Worm (Caenorhabditis elegans): Measurements from ENCODE around the gene tsp-2.

tsp-2 gene

ce11 chrIII:8232634-8233033, 5.1 kb downstream of the tsp-2 start, which contains the start of gene henn-1:
TSS of gene henn-1 (plus strand) at chrIII:8232651.
- TF ChIP-seq ceh-14 (tag; optimal IDR thresholded peaks at IDR 0.05) = no peak
- TF ChIP-seq fkh-6 (tag; optimal IDR thresholded peaks at IDR 0.05) = no peak
- TF ChIP-seq ama-1 (optimal IDR thresholded peaks at IDR 0.05) = no peak
- TF ChIP-seq hlh-15 (tag; optimal IDR thresholded peaks at IDR 0.05) = no peak
- no peak for TF ChIP-seq ceh-24 (tag; optimal IDR thresholded peaks at IDR 0.05)
- no peak for TF ChIP-seq C38D4.7 (GFP tag; optimal IDR thresholded peaks at IDR 0.05)
- no peak for TF ChIP-seq ceh-45 (GFP tag; IDR thresholded peaks at IDR 0.05)
- TF ChIP-seq unc-86 (tag; optimal IDR thresholded peaks at IDR 0.05) = no peak
- no peak for TF ChIP-seq gmeb-2 (tag; optimal IDR thresholded peaks at IDR 0.05)
- TF ChIP-seq hlh-30 (tag; optimal IDR thresholded peaks at IDR 0.05; ENCODE audit: insufficient read depth) = no peak
- no peak for TF ChIP-seq hlh-6 (tag; optimal IDR thresholded peaks at IDR 0.05)
- TF ChIP-seq pax-1 (tag; optimal IDR thresholded peaks at IDR 0.05) = no peak
- TF ChIP-seq che-1 (tag; optimal IDR thresholded peaks at IDR 0.05) = no peak
- no peak for TF ChIP-seq ztf-16 (tag; optimal IDR thresholded peaks at IDR 0.05)
- TF ChIP-seq pros-1 (tag; optimal IDR thresholded peaks at IDR 0.05) = no peak
- no peak for TF ChIP-seq ceh-31 (tag; optimal IDR thresholded peaks at IDR 0.05)
- TF ChIP-seq ceh-18 (tag; optimal IDR thresholded peaks at IDR 0.05) = no peak
- TF ChIP-seq nfya-1 (tag; optimal IDR thresholded peaks at IDR 0.05) = no peak

ce11 chrIII:8229480-8229879, 8.3 kb downstream of the tsp-2 start:
- TF ChIP-seq pqm-1 (tag; optimal IDR thresholded peaks at IDR 0.05) (no peak), pax-1 (tag; optimal IDR thresholded peaks at IDR 0.05) (no peak), fkh-6 (tag; optimal IDR thresholded peaks at IDR 0.05) (no peak), eyg-1 (tag; optimal IDR thresholded peaks at IDR 0.05) (no peak), nhr-11 (tag; optimal IDR thresholded peaks at IDR 0.05) (no peak), zip-5 (tag; optimal IDR thresholded peaks at IDR 0.05) (no peak), unc-86 (tag; optimal IDR thresholded peaks at IDR 0.05) (no peak), ahr-1 (tag; optimal IDR thresholded peaks at IDR 0.05) (no peak), hlh-8 (tag; optimal IDR thresholded peaks at IDR 0.05) (no peak)

- TF ChIP-seq ceh-14 (tag; optimal IDR thresholded peaks at IDR 0.05) = no peak
- TF ChIP-seq K09A11.1 (tag; optimal IDR thresholded peaks at IDR 0.05; ENCODE audit: insufficient read depth) = no peak
- no peak for TF ChIP-seq npax-4 (tag; optimal IDR thresholded peaks at IDR 0.05)
- TF ChIP-seq ets-4 (tag; optimal IDR thresholded peaks at IDR 0.05) = no peak
- TF ChIP-seq pax-1 (tag; optimal IDR thresholded peaks at IDR 0.05) = no peak
- no peak for TF ChIP-seq syd-9 (tag; optimal IDR thresholded peaks at IDR 0.05)
- TF ChIP-seq zip-5 (tag; optimal IDR thresholded peaks at IDR 0.05) = no peak
- no peak for TF ChIP-seq nhr-232 (tag; optimal IDR thresholded peaks at IDR 0.05)
- no peak for TF ChIP-seq hlh-13 (GFP tag; optimal IDR thresholded peaks at IDR 0.05)
- no peak for TF ChIP-seq Y22D7AL.16 (tag; optimal IDR thresholded peaks at IDR 0.05)
- no peak for TF ChIP-seq sox-4 (tag; optimal IDR thresholded peaks at IDR 0.05)
- TF ChIP-seq odd-2 (tag; optimal IDR thresholded peaks at IDR 0.05) = no peak
Observed at ce11 chrIII:8228916-8229315, 8.8 kb downstream of the tsp-2 start.

ce11 chrIII:8227511-8227910, 10.2 kb downstream of the tsp-2 start, which contains the start of gene fbxl-1:
TSS of gene fbxl-1 (plus strand) at chrIII:8227830.
- TF ChIP-seq dve-1 (tag; optimal IDR thresholded peaks at IDR 0.05) (no peak), ceh-45 (GFP tag; IDR thresholded peaks at IDR 0.05) (no peak), fkh-10 (GFP tag; optimal IDR thresholded peaks at IDR 0.05) (no peak), odd-2 (tag; optimal IDR thresholded peaks at IDR 0.05) (no peak), ama-1 (optimal IDR thresholded peaks at IDR 0.05) (no peak), ahr-1 (tag; optimal IDR thresholded peaks at IDR 0.05) (no peak), ceh-31 (tag; optimal IDR thresholded peaks at IDR 0.05) (peak; percentile 58), C38D4.7 (GFP tag; optimal IDR thresholded peaks at IDR 0.05) (no peak), gmeb-2 (tag; optimal IDR thresholded peaks at IDR 0.05) (no peak), npax-4 (tag; optimal IDR thresholded peaks at IDR 0.05) (no peak), dmd-4 (tag; optimal IDR thresholded peaks at IDR 0.05; ENCODE audit: borderline replicate concordance) (no peak), ceh-14 (tag; optimal IDR thresholded peaks at IDR 0.05) (peak; percentile 13), pros-1 (tag; optimal IDR thresholded peaks at IDR 0.05) (no peak), unc-55 (GFP tag; optimal IDR thresholded peaks at IDR 0.05) (peak; percentile 77), Y22D7AL.16 (tag; optimal IDR thresholded peaks at IDR 0.05) (no peak), ceh-48 (tag; optimal IDR thresholded peaks at IDR 0.05) (no peak), unc-42 (tag; optimal IDR thresholded peaks at IDR 0.05) (peak; percentile 1), hlh-15 (tag; optimal IDR thresholded peaks at IDR 0.05) (no peak), K02D7.2 (tag; optimal IDR thresholded peaks at IDR 0.05) (no peak), lim-6 (tag; optimal IDR thresholded peaks at IDR 0.05) (no peak), ztf-16 (tag; optimal IDR thresholded peaks at IDR 0.05) (peak; percentile 16), ceh-34 (tag; optimal IDR thresholded peaks at IDR 0.05) (peak; percentile 73), ceh-30 (tag; optimal IDR thresholded peaks at IDR 0.05) (no peak), sox-4 (tag; optimal IDR thresholded peaks at IDR 0.05) (no peak), ceh-24 (tag; optimal IDR thresholded peaks at IDR 0.05) (no peak), zip-5 (tag; optimal IDR thresholded peaks at IDR 0.05) (no peak), madf-2 (tag; optimal IDR thresholded peaks at IDR 0.05) (no peak), pax-1 (tag; optimal IDR thresholded peaks at IDR 0.05) (no peak), nhr-232 (tag; optimal IDR thresholded peaks at IDR 0.05) (no peak), pag-3 (tag; optimal IDR thresholded peaks at IDR 0.05; ENCODE audit: borderline replicate concordance) (no peak), hlh-13 (GFP tag; optimal IDR thresholded peaks at IDR 0.05) (no peak)

Measured in whole organism, late embryonic.